ENCODE assay signal across 5 fruit fly cellular contexts in the genomic region with DNA sequence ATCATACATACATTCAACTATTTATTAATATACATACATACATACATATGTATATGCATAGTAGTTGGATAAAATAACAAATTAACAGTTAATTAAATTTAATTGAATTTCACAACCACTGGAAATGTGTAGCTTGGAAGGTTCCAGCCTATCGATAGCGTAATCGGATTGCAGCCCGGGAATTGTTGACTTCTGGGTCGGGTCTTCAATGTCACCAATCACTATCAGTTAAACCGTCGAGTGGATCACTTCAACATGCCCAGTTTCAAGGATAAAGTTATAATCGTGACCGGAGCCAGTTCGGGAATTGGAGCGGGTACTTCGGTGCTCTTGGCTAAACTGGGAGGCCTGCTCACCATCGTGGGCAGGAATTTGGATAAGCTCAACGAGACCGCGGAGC.
TF ChIP-seq lines count a peak whose summit lies in the region.

A gene (plus strand): TSS at position 191 of the 400 bp plus-strand sequence.

- no peak for TF ChIP-seq CTCF in whole organism, embryonic (GFP tag; optimal IDR thresholded peaks at IDR 0.05; lab: Kevin White, UChicago)

TF ChIP-seq in whole organism, adult, 20 proteins besides CTCF, POLR2A, EP300 and RAD21:
- TF ChIP-seq CG11617 (GFP tag; optimal IDR thresholded peaks at IDR 0.05; lab: Kevin White, UChicago) (peak; percentile 36), bab1 (GFP tag; optimal IDR thresholded peaks at IDR 0.05; lab: Kevin White, UChicago) (peak; percentile 34), CG12768 (GFP tag; optimal IDR thresholded peaks at IDR 0.05; lab: Kevin White, UChicago) (no peak), CG1620 (GFP tag; optimal IDR thresholded peaks at IDR 0.05; lab: Kevin White, UChicago) (no peak), CG7101 (tag; optimal IDR thresholded peaks at IDR 0.05; lab: Kevin White, UChicago) (peak; percentile 23), Mnt (GFP tag; optimal IDR thresholded peaks at IDR 0.05; lab: Kevin White, UChicago) (no peak), cic (GFP tag; optimal IDR thresholded peaks at IDR 0.05; lab: Kevin White, UChicago) (peak; percentile 61), Crg-1 (GFP tag; optimal IDR thresholded peaks at IDR 0.05; lab: Kevin White, UChicago) (peak; percentile 12)

TF ChIP-seq in whole organism, embryonic, 481 proteins besides CTCF, POLR2A, EP300 and RAD21 (continues in another document):
- TF ChIP-seq gfzf (GFP tag; optimal IDR thresholded peaks at IDR 0.05; lab: Kevin White, UChicago) (no peak), HLH4C (GFP tag; IDR thresholded peaks at IDR 0.05; lab: Robert Waterston, UW; ENCODE audit: partially characterized antibody) (no peak), dmrt11E (tag; optimal IDR thresholded peaks at IDR 0.05; lab: Kevin White, UChicago) (no peak), CG14014 (GFP tag; IDR thresholded peaks at IDR 0.05; lab: Robert Waterston, UW) (no peak), bigmax (GFP tag; optimal IDR thresholded peaks at IDR 0.05; lab: Kevin White, UChicago) (no peak), CG3995 (GFP tag; optimal IDR thresholded peaks at IDR 0.05; lab: Kevin White, UChicago) (peak; percentile 45), HLH54F (GFP tag; optimal IDR thresholded peaks at IDR 0.05; lab: Kevin White, UChicago) (no peak), CG7745 (tag; optimal IDR thresholded peaks at IDR 0.05; lab: Kevin White, UChicago) (no peak), HmgZ (tag; optimal IDR thresholded peaks at IDR 0.05; lab: Kevin White, UChicago) (peak; percentile 13), pros (GFP tag; optimal IDR thresholded peaks at IDR 0.05; lab: Kevin White, UChicago) (no peak), CG10979 (tag; optimal IDR thresholded peaks at IDR 0.05; lab: Kevin White, UChicago) (no peak), Six4 (GFP tag; optimal IDR thresholded peaks at IDR 0.05; lab: Kevin White, UChicago) (no peak), CG11695 (GFP tag; IDR thresholded peaks at IDR 0.05; lab: Robert Waterston, UW) (no peak), CG6254 (GFP tag; optimal IDR thresholded peaks at IDR 0.05; lab: Kevin White, UChicago) (no peak), en (GFP tag; optimal IDR thresholded peaks at IDR 0.05; lab: Kevin White, UChicago) (no peak), Dll (GFP tag; IDR thresholded peaks at IDR 0.05; lab: Robert Waterston, UW; ENCODE audit: partially characterized antibody) (peak; percentile 36; the same call in 1 of the 4 replicates), sob (GFP tag; IDR thresholded peaks at IDR 0.05; lab: Robert Waterston, UW) (no peak), zen2 (GFP tag; IDR thresholded peaks at IDR 0.05; lab: Robert Waterston, UW; ENCODE audit: partially characterized antibody) (no peak), CG17186 (GFP tag; optimal IDR thresholded peaks at IDR 0.05; lab: Kevin White, UChicago) (no peak), fd3F (GFP tag; optimal IDR thresholded peaks at IDR 0.05; lab: Kevin White, UChicago) (no peak)

TF ChIP-seq in whole organism, prepupa, 60 proteins besides CTCF, POLR2A, EP300 and RAD21:
- peak; percentile 8 for TF ChIP-seq esn (GFP tag; optimal IDR thresholded peaks at IDR 0.05; lab: Kevin White, UChicago)
- TF ChIP-seq Blimp-1 (GFP tag; optimal IDR thresholded peaks at IDR 0.05; lab: Kevin White, UChicago): no peak
- TF ChIP-seq svp (GFP tag; lab: Kevin White, UChicago): peak; percentile 98
TF ChIP-seq in whole organism, prepupa: peak in this region for 2.

TF ChIP-seq in whole organism, pupa, 21 proteins besides CTCF, POLR2A, EP300 and RAD21:
- TF ChIP-seq CG32121 (GFP tag; IDR thresholded peaks at IDR 0.05; lab: Robert Waterston, UW) (no peak), Snoo (tag; optimal IDR thresholded peaks at IDR 0.05; lab: Kevin White, UChicago) (no peak), EcR (GFP tag; optimal IDR thresholded peaks at IDR 0.05; lab: Kevin White, UChicago) (peak; percentile 18), CG9948 (tag; optimal IDR thresholded peaks at IDR 0.05; lab: Kevin White, UChicago) (no peak), Ets98B (GFP tag; IDR thresholded peaks at IDR 0.05; lab: Robert Waterston, UW) (no peak), CG12605 (GFP tag; IDR thresholded peaks at IDR 0.05; lab: Robert Waterston, UW) (no peak), rn (GFP tag; IDR thresholded peaks at IDR 0.05; lab: Robert Waterston, UW) (no peak), Pif1A (GFP tag; optimal IDR thresholded peaks at IDR 0.05; lab: Kevin White, UChicago) (no peak), D1 (tag; optimal IDR thresholded peaks at IDR 0.05; lab: Kevin White, UChicago) (no peak)

TF ChIP-seq in whole organism, wandering third instar larva, 38 proteins besides CTCF, POLR2A, EP300 and RAD21:
- TF ChIP-seq HLH106 (tag; optimal IDR thresholded peaks at IDR 0.05; lab: Kevin White, UChicago): no peak
- TF ChIP-seq Hr83 (GFP tag; optimal IDR thresholded peaks at IDR 0.05; lab: Kevin White, UChicago; ENCODE audit: poor library complexity, severe bottlenecking): peak; percentile 46
